Fruit fly (Drosophila melanogaster) whole organism, wandering third instar larva: ENCODE data around the gene CG14717.

Source experiments
- Abd-B ChIP-seq: fragments of >200 bp; optimal IDR thresholded peaks from 2 replicates; lab custom pipeline; 2017; ENCODE audit warnings: missing biosample characterization, missing genetic modification characterization
- CG32264 ChIP-seq: fragments of 200-800 bp; sonication (Bioruptor generic); optimal IDR thresholded peaks from 2 replicates; lab custom pipeline; 2016; ENCODE audit warnings: missing biosample characterization, missing genetic modification characterization
- CG9705 ChIP-seq: fragments of 200-800 bp; sonication (Bioruptor generic); optimal IDR thresholded peaks from 2 replicates; lab custom pipeline; 2018; ENCODE audit warnings: missing biosample characterization, mild to moderate bottlenecking, missing genetic modification characterization
- CrebA ChIP-seq: fragments of 200-800 bp; sonication (Bioruptor generic); optimal IDR thresholded peaks from 2 replicates; lab custom pipeline; 2016; ENCODE audit warnings: missing biosample characterization, mild to moderate bottlenecking, missing genetic modification characterization, borderline replicate concordance
- Dfd ChIP-seq: fragments of >200 bp; optimal IDR thresholded peaks from 2 replicates; lab custom pipeline; 2017; ENCODE audit warnings: missing biosample characterization, missing genetic modification characterization
- Dif ChIP-seq: fragments of 200-275, 200-300 bp; sonication (Bioruptor generic); optimal IDR thresholded peaks from 2 replicates; lab custom pipeline; 2018; ENCODE audit warnings: missing biosample characterization, missing genetic modification characterization; ENCODE audit not compliant: partially characterized antibody
- GATAd ChIP-seq: sonication (Bioruptor generic); optimal IDR thresholded peaks from 2 replicates; lab custom pipeline; 2016; ENCODE audit warnings: missing biosample characterization, missing genetic modification characterization
- HLH106 ChIP-seq: fragments of 200-800 bp; optimal IDR thresholded peaks from 3 replicates; lab custom pipeline; 2019; ENCODE audit warnings: missing biosample characterization, mild to moderate bottlenecking, missing genetic modification characterization, moderate library complexity
- Hnf4 ChIP-seq: fragments of 200-800 bp; sonication (Bioruptor generic); optimal IDR thresholded peaks from 2 replicates; lab custom pipeline; 2016; ENCODE audit warnings: missing biosample characterization, mild to moderate bottlenecking, missing genetic modification characterization
- Hr78 ChIP-seq: fragments of >200 bp; optimal IDR thresholded peaks from 2 replicates; lab custom pipeline; 2017; ENCODE audit warnings: missing biosample characterization, missing genetic modification characterization
- Hr83 ChIP-seq: fragments of 200-300 bp; sonication (Bioruptor generic); optimal IDR thresholded peaks from 2 replicates; lab custom pipeline; 2016; ENCODE audit warnings: missing biosample characterization, mild to moderate bottlenecking, missing genetic modification characterization, moderate library complexity; ENCODE audit not compliant: poor library complexity, severe bottlenecking
- Jra ChIP-seq: sonication (Bioruptor generic); optimal IDR thresholded peaks from 2 replicates; lab custom pipeline; 2016; ENCODE audit warnings: missing biosample characterization, missing genetic modification characterization
- Mio ChIP-seq: sonication (Bioruptor generic); optimal IDR thresholded peaks from 2 replicates; lab custom pipeline; 2016; ENCODE audit warnings: missing biosample characterization, missing genetic modification characterization
- Myc ChIP-seq: fragments of >200 bp; optimal IDR thresholded peaks from 2 replicates; lab custom pipeline; 2017
- N ChIP-seq: fragments of >200 bp; optimal IDR thresholded peaks from 2 replicates; lab custom pipeline; 2018; ENCODE audit warnings: missing biosample characterization, missing external identifiers, missing genetic modification characterization
- OdsH ChIP-seq: fragments of 200-800 bp; sonication (Bioruptor generic); optimal IDR thresholded peaks from 2 replicates; lab custom pipeline; 2016; ENCODE audit warnings: missing biosample characterization, mild to moderate bottlenecking, missing genetic modification characterization
- Rel ChIP-seq, 2 experiments: fragments of 200-800 bp; sonication (Bioruptor generic) in 1 of 2; optimal IDR thresholded peaks; 2 replicates in 1 of 2; 3 replicates in 1 of 2; lab custom pipeline; 2016 to 2019; ENCODE audit warnings: mild to moderate bottlenecking in 2 of 2, missing biosample characterization in 2 of 2, missing genetic modification characterization in 2 of 2, moderate library complexity in 1 of 2
- Sp1 ChIP-seq: fragments of 200-800 bp; sonication (Bioruptor generic); optimal IDR thresholded peaks from 3 replicates; lab custom pipeline; 2019; ENCODE audit warnings: missing biosample characterization, mild to moderate bottlenecking, missing genetic modification characterization, moderate library complexity
- Vsx2 ChIP-seq: fragments of 200-300, 225-300 bp; sonication (Bioruptor generic); optimal IDR thresholded peaks from 2 replicates; lab custom pipeline; 2018; ENCODE audit warnings: missing biosample characterization, missing genetic modification characterization; ENCODE audit not compliant: partially characterized antibody
- br ChIP-seq: fragments of 200-800 bp; sonication (Bioruptor generic); optimal IDR thresholded peaks from 2 replicates; lab custom pipeline; 2016; ENCODE audit warnings: missing biosample characterization, missing genetic modification characterization
- brk ChIP-seq: fragments of 200-800 bp; sonication (Bioruptor generic); optimal IDR thresholded peaks from 2 replicates; lab custom pipeline; 2016; ENCODE audit warnings: missing biosample characterization, mild to moderate bottlenecking, missing genetic modification characterization
- dl ChIP-seq, 2 experiments: fragments of 175-275, 200-275 bp in 1 of 2; fragments of 200-275 bp in 1 of 2; sonication (Bioruptor generic); optimal IDR thresholded peaks; lab custom pipeline; 2018; ENCODE audit warnings: mild to moderate bottlenecking in 2 of 2, missing biosample characterization in 2 of 2, missing genetic modification characterization in 2 of 2, moderate library complexity in 2 of 2; ENCODE audit not compliant: partially characterized antibody in 2 of 2, insufficient read depth in 1 of 2
- dmrt93B ChIP-seq: fragments of 200-800 bp; sonication (Bioruptor generic); optimal IDR thresholded peaks from 2 replicates; lab custom pipeline; 2018; ENCODE audit warnings: missing biosample characterization, mild to moderate bottlenecking, missing genetic modification characterization
- dsf ChIP-seq: sonication (Bioruptor generic); optimal IDR thresholded peaks from 2 replicates; lab custom pipeline; 2016; ENCODE audit warnings: missing biosample characterization, missing genetic modification characterization, borderline replicate concordance
- ey ChIP-seq: fragments of 200-800 bp; sonication (Bioruptor generic); optimal IDR thresholded peaks from 2 replicates; lab custom pipeline; 2016; ENCODE audit warnings: missing biosample characterization, missing genetic modification characterization
- foxo ChIP-seq, 2 experiments: fragments of 200-800 bp; sonication (Bioruptor generic); optimal IDR thresholded peaks; 2 replicates in 1 of 2; 3 replicates in 1 of 2; lab custom pipeline; 2016 to 2017; ENCODE audit warnings: missing biosample characterization in 2 of 2, missing genetic modification characterization in 2 of 2
- fru ChIP-seq: fragments of 200-800 bp; sonication (Bioruptor generic); optimal IDR thresholded peaks from 3 replicates; lab custom pipeline; 2016; ENCODE audit warnings: missing biosample characterization, mild to moderate bottlenecking, missing genetic modification characterization
- h ChIP-seq: fragments of 200-800 bp; sonication (Bioruptor generic); optimal IDR thresholded peaks from 3 replicates; lab custom pipeline; 2016; ENCODE audit warnings: missing biosample characterization, mild to moderate bottlenecking, missing genetic modification characterization
- jim ChIP-seq: fragments of 175-275, 200-325 bp; sonication (Bioruptor generic); optimal IDR thresholded peaks from 2 replicates; lab custom pipeline; 2016; ENCODE audit warnings: missing biosample characterization, mild to moderate bottlenecking, missing genetic modification characterization
- lola ChIP-seq: fragments of >200 bp; optimal IDR thresholded peaks from 2 replicates; lab custom pipeline; 2017; ENCODE audit warnings: missing biosample characterization, missing genetic modification characterization
- pan ChIP-seq: fragments of >200 bp; optimal IDR thresholded peaks from 2 replicates; lab custom pipeline; 2017
- psq ChIP-seq: fragments of 200-800 bp; sonication (Bioruptor generic); optimal IDR thresholded peaks from 3 replicates; lab custom pipeline; 2017; ENCODE audit warnings: missing biosample characterization, mild to moderate bottlenecking, missing genetic modification characterization, moderate library complexity
- rgr ChIP-seq: fragments of 200-800 bp; sonication (Bioruptor generic); optimal IDR thresholded peaks from 3 replicates; lab custom pipeline; 2016; ENCODE audit warnings: missing biosample characterization, mild to moderate bottlenecking, missing genetic modification characterization
- sage ChIP-seq: fragments of 200-800 bp; sonication (Bioruptor generic); optimal IDR thresholded peaks from 2 replicates; lab custom pipeline; 2016; ENCODE audit warnings: missing biosample characterization, mild to moderate bottlenecking, missing genetic modification characterization
- sv ChIP-seq: fragments of 200-800 bp; sonication (Bioruptor generic); optimal IDR thresholded peaks from 3 replicates; lab custom pipeline; 2016; ENCODE audit warnings: missing biosample characterization, missing genetic modification characterization
- tai ChIP-seq: sonication (Bioruptor generic); optimal IDR thresholded peaks from 2 replicates; lab custom pipeline; 2016; ENCODE audit warnings: missing biosample characterization, missing genetic modification characterization
- usp ChIP-seq: fragments of >200 bp; optimal IDR thresholded peaks from 2 replicates; lab custom pipeline; 2017; ENCODE audit warnings: missing biosample characterization, missing genetic modification characterization
- woc ChIP-seq: sonication (Bioruptor generic); optimal IDR thresholded peaks from 2 replicates; lab custom pipeline; 2016; ENCODE audit warnings: missing biosample characterization, mild to moderate bottlenecking, missing genetic modification characterization

The CG14717 gene

DNA sequence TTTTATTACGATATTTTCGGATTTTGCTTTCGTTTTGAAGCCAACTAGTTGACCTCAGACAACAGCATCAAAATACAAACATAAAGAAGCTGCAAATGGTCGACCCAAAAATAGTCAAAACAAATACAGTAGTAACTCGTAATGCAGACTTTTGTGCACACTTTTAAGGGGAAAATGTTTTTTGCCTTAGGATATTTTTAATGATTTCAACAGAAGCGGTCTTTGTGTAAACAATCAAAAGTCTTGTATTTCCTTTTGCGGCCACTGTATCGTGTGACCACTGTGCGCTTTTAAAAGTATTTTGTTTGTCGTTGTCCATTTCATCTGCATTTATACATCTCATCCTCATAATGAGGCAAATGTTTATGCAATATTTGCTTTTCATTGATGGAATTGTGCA, 46.9 kb upstream of the CG14717 start (continued):
- no peak for TF ChIP-seq usp (GFP tag; lab: Kevin White, UChicago)
- TF ChIP-seq, all 38 proteins: peak for 24

DNA sequence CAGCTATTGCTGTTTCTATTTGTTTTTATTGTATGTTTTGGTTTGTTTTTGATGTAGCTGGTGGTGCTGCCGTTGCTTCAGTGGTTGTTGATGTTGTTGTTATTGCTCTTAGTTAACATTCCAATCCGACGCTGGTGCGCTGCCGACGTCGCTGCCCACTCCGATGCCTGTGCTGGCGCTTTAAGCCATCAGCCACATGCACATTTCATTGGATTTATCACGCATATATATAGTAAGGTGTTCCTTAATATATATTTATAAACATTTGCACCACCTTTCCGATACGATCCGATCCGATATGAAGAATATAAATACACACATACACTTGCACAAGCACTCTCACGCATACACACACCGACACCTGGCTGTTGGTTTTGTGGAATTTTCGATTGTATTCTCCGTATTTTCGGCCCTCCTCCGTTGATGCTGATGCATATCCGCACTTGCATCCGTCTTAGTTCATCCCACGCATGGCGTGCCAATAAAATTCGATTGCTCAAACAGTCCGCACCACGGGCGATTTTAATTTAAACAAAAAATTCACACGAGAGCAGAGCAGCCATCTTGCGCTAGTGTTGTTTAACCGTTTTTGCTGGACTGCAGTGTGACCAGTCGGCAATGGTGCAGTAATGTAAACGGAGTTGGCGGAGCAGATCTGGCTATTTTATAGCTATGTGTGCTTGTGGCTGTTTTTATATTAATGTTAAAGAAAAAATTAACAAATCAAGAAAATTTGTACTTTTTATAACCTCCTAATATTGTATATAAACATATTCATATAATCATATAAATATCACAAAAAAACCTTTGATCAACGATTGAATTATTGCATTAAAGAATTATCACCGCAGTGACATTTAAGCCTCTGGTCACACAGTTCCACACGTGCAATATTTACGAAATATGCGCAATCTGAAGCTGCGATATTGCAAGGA, 45.9 kb upstream of the CG14717 start, which contains the start of the genes Csk and Elp1:
TSS of gene Csk (minus strand) at position 602 of the 935 bp plus-strand sequence.
TSS of gene Elp1 (plus strand) at position 867 of the 935 bp plus-strand sequence.
- TF ChIP-seq HLH106 (tag; lab: Kevin White, UChicago) (peak; percentile 72), fru (GFP tag; lab: Kevin White, UChicago) (peak; percentile 62), tai (GFP tag; lab: Kevin White, UChicago) (no peak), Dfd (GFP tag; lab: Kevin White, UChicago) (no peak), OdsH (GFP tag; lab: Kevin White, UChicago) (peak; percentile 16), dmrt93B (GFP tag; lab: Kevin White, UChicago) (peak; percentile 39), jim (GFP tag; lab: Kevin White, UChicago) (no peak), Myc (lab: Kevin White, UChicago) (peak; percentile 91), N (GFP tag; lab: Kevin White, UChicago) (peak; percentile 13), usp (GFP tag; lab: Kevin White, UChicago) (no peak), Dif (GFP tag; lab: Kevin White, UChicago) (no peak), lola (GFP tag; lab: Kevin White, UChicago) (no peak), dsf (peak; percentile 8), Hr83 (peak; percentile 27), sage (no peak), Abd-B (no peak), CG32264 (GFP tag; lab: Kevin White, UChicago) (no peak), CG9705 (GFP tag; lab: Kevin White, UChicago) (peak; percentile 41), br (GFP tag; lab: Kevin White, UChicago) (peak; percentile 58), h (GFP tag; lab: Kevin White, UChicago) (peak; percentile 63), ey (peak; percentile 29), Jra (GFP tag; lab: Kevin White, UChicago) (no peak), Hr78 (GFP tag; lab: Kevin White, UChicago) (no peak), dl (GFP tag; optimal IDR thresholded peaks at IDR 0.05; lab: Kevin White, UChicago; ENCODE audit: insufficient read depth in 1 of 2, partially characterized antibody in 2 of 2) (no peak), sv (GFP tag; lab: Kevin White, UChicago) (peak; percentile 51), rgr (GFP tag; lab: Kevin White, UChicago) (peak; percentile 69), woc (peak; percentile 79), CrebA (GFP tag; lab: Kevin White, UChicago) (no peak), brk (GFP tag; lab: Kevin White, UChicago) (no peak), psq (GFP tag; lab: Kevin White, UChicago) (peak; percentile 7), Rel (GFP tag; optimal IDR thresholded peaks at IDR 0.05; lab: Kevin White, UChicago) (no peak), Rel (tag; optimal IDR thresholded peaks at IDR 0.05; lab: Kevin White, UChicago) (peak; percentile 96), pan (no peak), Hnf4 (GFP tag; lab: Kevin White, UChicago) (peak; percentile 52), GATAd (GFP tag; lab: Kevin White, UChicago) (no peak), Mio (GFP tag; lab: Kevin White, UChicago) (no peak), Vsx2 (GFP tag; lab: Kevin White, UChicago) (no peak), Sp1 (peak; percentile 71), foxo (GFP tag; optimal IDR thresholded peaks at IDR 0.05; lab: Kevin White, UChicago) (peak in 1 of 2 experiments; percentile 72)
